Worm (Caenorhabditis elegans) whole organism, young adult: ENCODE results near the gene pax-3.
A peak's percentile ranks its signal among the peaks of the same experiment; 100 is the strongest.

Experiments used
- F10E7.11 ChIP-seq: sonication (generic microtip); optimal IDR thresholded peaks from 2 replicates; lab custom pipeline; 2017; ENCODE audit warnings: mild to moderate bottlenecking, missing genetic modification characterization, moderate library complexity, missing compliant biosample characterization
- F23B12.7 ChIP-seq: sonication (generic microtip); optimal IDR thresholded peaks from 2 replicates; lab custom pipeline; 2017; ENCODE audit warnings: missing genetic modification characterization, mild to moderate bottlenecking, missing compliant biosample characterization, antibody characterized with exemption, moderate library complexity; ENCODE audit not compliant: insufficient read depth
- F33H1.4 ChIP-seq: fragments of 200-800 bp; sonication (Bioruptor generic); IDR thresholded peaks from 2 replicates; pipeline ENCODE4 v1.3.6; 2022; ENCODE audit warnings: missing genetic modification reagents, missing genetic modification characterization, missing compliant biosample characterization
- F37B4.10 ChIP-seq: fragments of 200-800 bp; sonication (Bioruptor generic); IDR thresholded peaks from 2 replicates; pipeline ENCODE4 v1.3.6; 2022; ENCODE audit warnings: missing genetic modification characterization, missing compliant biosample characterization
- F52B5.7 ChIP-seq: sonication (generic microtip); optimal IDR thresholded peaks from 2 replicates; lab custom pipeline; 2016; ENCODE audit warnings: mild to moderate bottlenecking, missing genetic modification characterization, missing compliant biosample characterization
- F57A8.1 ChIP-seq: fragments of 200-800 bp; sonication (Bioruptor generic); optimal IDR thresholded peaks from 2 replicates; lab custom pipeline; 2018; ENCODE audit warnings: mild to moderate bottlenecking, missing genetic modification characterization, moderate library complexity, missing compliant biosample characterization
- K11D2.4 ChIP-seq: fragments of 200-800 bp; sonication (Bioruptor generic); IDR thresholded peaks from 2 replicates; pipeline ENCODE4 v1.3.6; 2022; ENCODE audit warnings: missing genetic modification reagents, missing genetic modification characterization, missing compliant biosample characterization
- T07F8.4 ChIP-seq: sonication (generic microtip); optimal IDR thresholded peaks from 2 replicates; lab custom pipeline; 2016; ENCODE audit warnings: mild to moderate bottlenecking, missing genetic modification characterization, moderate library complexity, missing compliant biosample characterization
- Y53F4B.3 ChIP-seq: fragments of 200-800 bp; sonication (Bioruptor generic); IDR thresholded peaks from 2 replicates; pipeline ENCODE4 v1.3.6; 2022; ENCODE audit warnings: missing genetic modification reagents, missing genetic modification characterization, missing compliant biosample characterization
- Y67H2A.10 ChIP-seq: fragments of 200-800 bp; sonication (Bioruptor generic); conservative IDR thresholded peaks from 2 replicates; pipeline ENCODE4 v1.3.6; 2022; ENCODE audit warnings: missing genetic modification reagents, missing genetic modification characterization, missing compliant biosample characterization
- ZK185.1 ChIP-seq: sonication (generic microtip); optimal IDR thresholded peaks from 2 replicates; lab custom pipeline; 2016; ENCODE audit warnings: mild to moderate bottlenecking, missing genetic modification characterization, missing compliant biosample characterization; ENCODE audit not compliant: poor library complexity, severe bottlenecking
- aptf-2 ChIP-seq: fragments of 200-800 bp; sonication (Bioruptor generic); conservative IDR thresholded peaks from 2 replicates; pipeline ENCODE4 v1.3.6; 2022; ENCODE audit warnings: missing genetic modification reagents, missing genetic modification characterization, missing compliant biosample characterization
- attf-3 ChIP-seq: fragments of 200-800 bp; sonication (Bioruptor generic); conservative IDR thresholded peaks from 2 replicates; pipeline ENCODE4 v1.3.6; 2022; ENCODE audit warnings: missing genetic modification reagents, missing genetic modification characterization, missing compliant biosample characterization
- bed-2 ChIP-seq: fragments of 200-800 bp; sonication (Bioruptor generic); IDR thresholded peaks from 2 replicates; pipeline ENCODE4 v1.3.6; 2022; ENCODE audit warnings: missing genetic modification reagents, missing genetic modification characterization, missing compliant biosample characterization
- cebp-2 ChIP-seq: fragments of 200-800 bp; sonication (Bioruptor generic); IDR thresholded peaks from 2 replicates; pipeline ENCODE4 v1.3.6; 2022; ENCODE audit warnings: missing genetic modification characterization, missing compliant biosample characterization
- ceh-27 ChIP-seq: fragments of 200-800 bp; sonication (Bioruptor generic); optimal IDR thresholded peaks from 2 replicates; lab custom pipeline; 2018; ENCODE audit warnings: mild to moderate bottlenecking, missing genetic modification characterization, moderate library complexity, missing compliant biosample characterization
- ceh-40 ChIP-seq: fragments of 200-800 bp; sonication (Bioruptor generic); IDR thresholded peaks from 2 replicates; pipeline ENCODE4 v1.3.6; 2022; ENCODE audit warnings: missing genetic modification characterization, missing compliant biosample characterization
- die-1 ChIP-seq: sonication (generic microtip); optimal IDR thresholded peaks from 2 replicates; lab custom pipeline; 2016; ENCODE audit warnings: missing genotype, mild to moderate bottlenecking, missing genetic modification characterization, missing compliant biosample characterization
- dox-1 ChIP-seq: fragments of 200-800 bp; sonication (Bioruptor generic); IDR thresholded peaks from 2 replicates; pipeline ENCODE4 v1.3.6; 2022; ENCODE audit warnings: missing genetic modification reagents, missing genetic modification characterization, missing compliant biosample characterization
- egl-18 ChIP-seq: fragments of 200-800 bp; sonication (Bioruptor generic); IDR thresholded peaks from 2 replicates; pipeline ENCODE4 v1.3.6; 2022; ENCODE audit warnings: missing genetic modification reagents, missing genetic modification characterization, missing compliant biosample characterization
- egl-44 ChIP-seq: fragments of 200-800 bp; sonication (Bioruptor generic); IDR thresholded peaks from 2 replicates; pipeline ENCODE4 v1.3.6; 2022; ENCODE audit warnings: missing genetic modification reagents, missing genetic modification characterization, missing compliant biosample characterization
- egrh-3 ChIP-seq: fragments of 200-800 bp; sonication (Bioruptor generic); IDR thresholded peaks from 2 replicates; pipeline ENCODE4 v1.3.6; 2022; ENCODE audit warnings: missing genetic modification reagents, missing genetic modification characterization, missing compliant biosample characterization
- ekl-4 ChIP-seq: fragments of 200-800 bp; sonication (Bioruptor generic); IDR thresholded peaks from 2 replicates; pipeline ENCODE4 v1.3.6; 2022; ENCODE audit warnings: missing genetic modification reagents, missing genetic modification characterization, missing compliant biosample characterization
- ets-4 ChIP-seq: fragments of 200-800 bp; sonication (Bioruptor generic); optimal IDR thresholded peaks from 2 replicates; lab custom pipeline; 2018; ENCODE audit warnings: mild to moderate bottlenecking, missing genetic modification characterization, missing compliant biosample characterization
- him-1 ChIP-seq: sonication (generic microtip); optimal IDR thresholded peaks from 2 replicates; lab custom pipeline; 2016; ENCODE audit warnings: missing genotype, missing genetic modification reagents, missing genetic modification characterization, missing compliant biosample characterization
- hmg-1.2 ChIP-seq: fragments of 200-800 bp; sonication (Bioruptor generic); IDR thresholded peaks from 2 replicates; pipeline ENCODE4 v1.3.6; 2022; ENCODE audit warnings: missing genetic modification reagents, missing genetic modification characterization, missing compliant biosample characterization
- hrde-1 ChIP-seq: sonication (generic microtip); optimal IDR thresholded peaks from 2 replicates; lab custom pipeline; 2016; ENCODE audit warnings: missing genetic modification characterization, mild to moderate bottlenecking, missing compliant biosample characterization, moderate library complexity, missing genotype, missing genetic modification reagents, borderline replicate concordance
- hsf-1 ChIP-seq: fragments of 200-800 bp; sonication (Bioruptor generic); IDR thresholded peaks from 2 replicates; pipeline ENCODE4 v1.3.6; 2022; ENCODE audit warnings: missing genetic modification reagents, missing genetic modification characterization, missing compliant biosample characterization
- lin-26 ChIP-seq: fragments of 200-800 bp; sonication (Bioruptor generic); IDR thresholded peaks from 2 replicates; pipeline ENCODE4 v1.3.6; 2022; ENCODE audit warnings: missing genetic modification reagents, missing genetic modification characterization, missing compliant biosample characterization
- lin-40 ChIP-seq: sonication (generic microtip); optimal IDR thresholded peaks from 2 replicates; lab custom pipeline; 2016; ENCODE audit warnings: missing genetic modification characterization, mild to moderate bottlenecking, missing compliant biosample characterization, missing genotype, missing genetic modification reagents
- lir-1 ChIP-seq: fragments of 200-800 bp; sonication (Bioruptor generic); conservative IDR thresholded peaks from 2 replicates; pipeline ENCODE4 v1.3.6; 2022; ENCODE audit warnings: missing genetic modification reagents, missing genetic modification characterization, missing compliant biosample characterization
- lsy-27 ChIP-seq: sonication (generic microtip); optimal IDR thresholded peaks from 2 replicates; lab custom pipeline; 2017; ENCODE audit warnings: missing genetic modification characterization, mild to moderate bottlenecking, missing compliant biosample characterization, antibody characterized with exemption, missing genotype, borderline replicate concordance; ENCODE audit not compliant: insufficient read depth
- madf-10 ChIP-seq: sonication (generic microtip); optimal IDR thresholded peaks from 2 replicates; lab custom pipeline; 2016; ENCODE audit warnings: mild to moderate bottlenecking, missing genetic modification characterization, missing compliant biosample characterization
- madf-6 ChIP-seq: fragments of 200-800 bp; sonication (Bioruptor generic); IDR thresholded peaks from 2 replicates; pipeline ENCODE4 v1.3.6; 2022; ENCODE audit warnings: missing genetic modification reagents, missing genetic modification characterization, missing compliant biosample characterization
- mcd-1 ChIP-seq: fragments of 200-800 bp; sonication (Bioruptor generic); IDR thresholded peaks from 2 replicates; pipeline ENCODE4 v1.3.6; 2022; ENCODE audit warnings: missing genetic modification reagents, missing genetic modification characterization, missing compliant biosample characterization
- mel-28 ChIP-seq: sonication (generic microtip); optimal IDR thresholded peaks from 2 replicates; lab custom pipeline; 2016; ENCODE audit warnings: borderline replicate concordance, mild to moderate bottlenecking, missing genetic modification characterization, missing compliant biosample characterization
- mxl-1 ChIP-seq: sonication (generic microtip); optimal IDR thresholded peaks from 2 replicates; lab custom pipeline; 2016; ENCODE audit warnings: missing genetic modification characterization, missing compliant biosample characterization
- nhr-80 ChIP-seq: sonication (generic microtip); optimal IDR thresholded peaks from 2 replicates; lab custom pipeline; 2016; ENCODE audit warnings: missing genetic modification characterization, missing compliant biosample characterization
- pbrm-1 ChIP-seq: fragments of 200-800 bp; sonication (Bioruptor generic); IDR thresholded peaks from 2 replicates; pipeline ENCODE4 v1.3.6; 2022; ENCODE audit warnings: missing genetic modification reagents, missing genetic modification characterization, missing compliant biosample characterization
- pha-4 ChIP-seq: fragments of 150-350 bp; sonication (generic microtip); optimal IDR thresholded peaks from 2 replicates; lab custom pipeline; 2014; ENCODE audit warnings: missing biosample characterization, missing genetic modification reagents, missing genetic modification characterization
- rcor-1 ChIP-seq: fragments of 200-800 bp; sonication (Bioruptor generic); IDR thresholded peaks from 2 replicates; pipeline ENCODE4 v1.3.6; 2022; ENCODE audit warnings: missing genetic modification reagents, missing genetic modification characterization, missing compliant biosample characterization
- repo-1 ChIP-seq: sonication (generic microtip); optimal IDR thresholded peaks from 2 replicates; lab custom pipeline; 2017; ENCODE audit warnings: mild to moderate bottlenecking, missing genetic modification characterization, missing compliant biosample characterization
- rpc-1 ChIP-seq, 2 experiments: fragments of 150-350 bp in 1 of 2; sonication (generic microtip) in 1 of 2; optimal IDR thresholded peaks; 2 replicates each; lab custom pipeline; 2014 to 2018; ENCODE audit warnings: missing biosample characterization in 1 of 2, missing genetic modification characterization in 1 of 2, missing genetic modification reagents in 1 of 2, missing genotype in 1 of 2
- sdz-38 ChIP-seq: sonication (generic microtip); optimal IDR thresholded peaks from 2 replicates; lab custom pipeline; 2016; ENCODE audit warnings: missing genotype, missing genetic modification characterization, missing compliant biosample characterization
- sptf-2 ChIP-seq: fragments of 200-800 bp; sonication (Bioruptor generic); optimal IDR thresholded peaks from 2 replicates; lab custom pipeline; 2018; ENCODE audit warnings: mild to moderate bottlenecking, missing genetic modification characterization, missing compliant biosample characterization
- zfh-2 ChIP-seq: fragments of 200-800 bp; sonication (Bioruptor generic); conservative IDR thresholded peaks from 2 replicates; pipeline ENCODE4 v1.3.6; 2022; ENCODE audit warnings: missing genetic modification reagents, missing genetic modification characterization, missing compliant biosample characterization
- zim-3 ChIP-seq: sonication (generic microtip); optimal IDR thresholded peaks from 2 replicates; lab custom pipeline; 2017; ENCODE audit warnings: mild to moderate bottlenecking, missing genetic modification characterization, moderate library complexity, missing compliant biosample characterization

Gene pax-3

DNA sequence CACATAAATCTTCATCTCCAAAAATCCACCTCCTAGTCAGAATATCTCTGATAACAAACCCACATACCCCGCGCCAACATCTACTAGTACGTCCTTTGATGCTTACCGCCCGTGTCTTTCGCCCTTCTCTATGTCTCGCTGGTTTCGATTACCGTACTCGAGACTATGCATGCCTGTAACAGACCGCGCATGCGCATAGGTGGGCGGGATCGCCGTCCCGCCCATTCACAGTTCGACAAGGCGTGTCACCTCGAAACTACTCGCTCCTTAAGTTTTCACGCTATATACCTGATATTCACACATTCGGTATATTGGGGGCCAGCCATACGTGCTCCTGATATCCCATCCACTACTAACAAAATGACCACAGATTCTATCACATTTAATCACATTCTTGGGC, at the start of gene pax-3:
pax-3 (plus strand) TSS at position 83 of the 400 bp plus-strand sequence.
- 0 out of 2 replicates have a peak, but pooled peaks have one; percentile 31 for TF ChIP-seq zfh-2
- TF ChIP-seq ets-4 (GFP tag; lab: Kevin White, UChicago) = peak; percentile 23
- no peak for TF ChIP-seq zim-3 (tag; lab: Kevin White, UChicago)

ce11 chrII:10098428-10098827, 47.9 kb upstream of the pax-3 start:
- TF ChIP-seq nhr-80 (tag; lab: Kevin White, UChicago) = no peak
- TF ChIP-seq lin-26 (GFP tag; lab: Robert Waterston, UW) = peak; percentile 41; the same call in 1 of the 2 replicates
- no peak for TF ChIP-seq sptf-2 (GFP tag; lab: Kevin White, UChicago)
- no peak for TF ChIP-seq him-1 (tag; lab: Kevin White, UChicago)
- peak; percentile 12 for TF ChIP-seq hrde-1
- TF ChIP-seq attf-3 (GFP tag; lab: Robert Waterston, UW) = no peak
- no peak for TF ChIP-seq lir-1 (GFP tag; lab: Robert Waterston, UW)
- no peak for TF ChIP-seq K11D2.4 (GFP tag; lab: Robert Waterston, UW)
- peak; percentile 11 for TF ChIP-seq F10E7.11 (tag; lab: Kevin White, UChicago)
- TF ChIP-seq T07F8.4 = no peak
- TF ChIP-seq lsy-27 = no peak
- TF ChIP-seq F37B4.10 (GFP tag; lab: Robert Waterston, UW) = no peak
- no peak for TF ChIP-seq mel-28 (tag; lab: Kevin White, UChicago)
- TF ChIP-seq ceh-27 (GFP tag; lab: Kevin White, UChicago) = no peak
- TF ChIP-seq aptf-2 = no peak
- TF ChIP-seq rpc-1 (optimal IDR thresholded peaks at IDR 0.05; lab: Kevin White, UChicago) = no peak
- no peak for TF ChIP-seq rpc-1 (tag; optimal IDR thresholded peaks at IDR 0.05; lab: Kevin White, UChicago)
- TF ChIP-seq madf-10 (tag; lab: Kevin White, UChicago) = no peak
- TF ChIP-seq rcor-1 (GFP tag; lab: Robert Waterston, UW) = no peak
- TF ChIP-seq pha-4 (tag; lab: Kevin White, UChicago) = no peak
- peak; percentile 50 for TF ChIP-seq repo-1 (tag; lab: Kevin White, UChicago)
- TF ChIP-seq sdz-38 (tag; lab: Kevin White, UChicago) = no peak
- no peak for TF ChIP-seq mxl-1 (tag; lab: Kevin White, UChicago)
- no peak for TF ChIP-seq F57A8.1 (GFP tag; lab: Kevin White, UChicago)
- no peak for TF ChIP-seq ceh-40 (GFP tag; lab: Robert Waterston, UW)
- no peak for TF ChIP-seq ZK185.1 (tag; lab: Kevin White, UChicago)
- peak; percentile 8; the same call in 1 of the 2 replicates for TF ChIP-seq F33H1.4 (GFP tag; lab: Robert Waterston, UW)
- TF ChIP-seq F23B12.7 (tag; lab: Kevin White, UChicago) = no peak
- peak; percentile 51 for TF ChIP-seq F52B5.7 (tag; lab: Kevin White, UChicago)
- peak; percentile 21 for TF ChIP-seq die-1
- no peak for TF ChIP-seq Y67H2A.10 (GFP tag; lab: Robert Waterston, UW)
- TF ChIP-seq madf-6 (GFP tag; lab: Robert Waterston, UW) = peak; percentile 38; the same call in 1 of the 2 replicates
- TF ChIP-seq bed-2 (GFP tag; lab: Robert Waterston, UW) = no peak
- no peak for TF ChIP-seq dox-1
- no peak for TF ChIP-seq Y53F4B.3 (GFP tag; lab: Robert Waterston, UW)
- no peak for TF ChIP-seq egrh-3 (GFP tag; lab: Robert Waterston, UW)
- 0 out of 2 replicates have a peak, but pooled peaks have one; percentile 17 for TF ChIP-seq pbrm-1
- no peak for TF ChIP-seq cebp-2
- no peak for TF ChIP-seq lin-40 (tag; lab: Kevin White, UChicago)
- peak; percentile 63; the same call in 1 of the 2 replicates for TF ChIP-seq ekl-4 (GFP tag; lab: Robert Waterston, UW)
- no peak for TF ChIP-seq egl-44 (GFP tag; lab: Robert Waterston, UW)
- peak; percentile 49; the same call in 1 of the 2 replicates for TF ChIP-seq hsf-1
- no peak for TF ChIP-seq egl-18 (GFP tag; lab: Robert Waterston, UW)
- 0 out of 2 replicates have a peak, but pooled peaks have one; percentile 14 for TF ChIP-seq hmg-1.2 (GFP tag; lab: Robert Waterston, UW)
- TF ChIP-seq mcd-1 (GFP tag; lab: Robert Waterston, UW) = no peak
